Worm (Caenorhabditis elegans) whole organism, L3 larva: Measurements from ENCODE around the gene W10G11.3.

Experiments used
- egl-27 ChIP-seq: sonication (generic microtip); optimal IDR thresholded peaks from 4 replicates; lab custom pipeline; 2017; ENCODE audit warnings: missing biosample characterization, missing genetic modification reagents, missing genetic modification characterization
- pha-4 ChIP-seq: fragments of 150-350 bp; optimal IDR thresholded peaks from 2 replicates; lab custom pipeline; 2014; ENCODE audit warnings: missing biosample characterization, missing genetic modification reagents, missing genetic modification characterization

DNA sequence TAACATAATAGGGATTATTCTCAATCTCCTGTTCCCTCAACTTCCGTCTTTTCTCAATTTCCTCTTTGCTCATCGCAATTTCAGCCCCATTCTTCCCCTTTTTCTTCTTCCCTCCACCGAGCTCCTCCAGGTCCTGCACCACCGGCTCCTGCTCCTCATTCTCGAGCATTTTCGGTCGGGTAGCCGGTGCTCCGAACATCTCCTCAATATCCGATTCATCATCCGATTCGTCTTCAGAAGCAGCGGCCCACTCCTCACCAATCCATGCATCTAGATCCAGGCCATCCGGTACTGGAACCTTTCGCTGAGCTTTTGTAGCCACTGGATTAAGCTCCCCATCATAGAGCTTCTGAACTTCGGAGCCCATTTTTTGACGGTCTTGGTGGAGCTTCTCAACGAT, 22.2 kb downstream of the W10G11.3 start:
- no peak for TF ChIP-seq egl-27 (tag; lab: Kevin White, UChicago)
- TF ChIP-seq pha-4, result no peak
